Worm (Caenorhabditis elegans) whole organism, young adult: ENCODE results near the gene sri-34.

Source experiments
- B0261.1 ChIP-seq: sonication (generic microtip); optimal IDR thresholded peaks from 2 replicates; lab custom pipeline; 2016; ENCODE audit warnings: mild to moderate bottlenecking, missing genetic modification characterization, moderate library complexity, missing compliant biosample characterization
- C06A6.2 ChIP-seq: fragments of 200-800 bp; sonication (Bioruptor generic); conservative IDR thresholded peaks from 2 replicates; pipeline ENCODE4 v1.3.6; 2022; ENCODE audit warnings: missing genetic modification characterization, missing compliant biosample characterization
- F23B12.7 ChIP-seq: sonication (generic microtip); optimal IDR thresholded peaks from 2 replicates; lab custom pipeline; 2017; ENCODE audit warnings: missing genetic modification characterization, mild to moderate bottlenecking, missing compliant biosample characterization, antibody characterized with exemption, moderate library complexity; ENCODE audit not compliant: insufficient read depth
- F39B2.1 ChIP-seq: fragments of 200-800 bp; sonication (Bioruptor generic); IDR thresholded peaks from 2 replicates; pipeline ENCODE4 v1.3.6; 2022; ENCODE audit warnings: missing genetic modification reagents, missing genetic modification characterization, missing compliant biosample characterization
- T26A5.8 ChIP-seq: sonication (generic microtip); optimal IDR thresholded peaks from 2 replicates; lab custom pipeline; 2016; ENCODE audit warnings: missing genetic modification characterization, missing compliant biosample characterization
- Y67H2A.10 ChIP-seq: fragments of 200-800 bp; sonication (Bioruptor generic); conservative IDR thresholded peaks from 2 replicates; pipeline ENCODE4 v1.3.6; 2022; ENCODE audit warnings: missing genetic modification reagents, missing genetic modification characterization, missing compliant biosample characterization
- Y79H2A.3 ChIP-seq: fragments of 200-800 bp; sonication (Bioruptor generic); conservative IDR thresholded peaks from 2 replicates; pipeline ENCODE4 v1.3.6; 2022; ENCODE audit warnings: missing genetic modification reagents, missing genetic modification characterization, missing compliant biosample characterization
- ZK185.1 ChIP-seq: sonication (generic microtip); optimal IDR thresholded peaks from 2 replicates; lab custom pipeline; 2016; ENCODE audit warnings: mild to moderate bottlenecking, missing genetic modification characterization, missing compliant biosample characterization; ENCODE audit not compliant: poor library complexity, severe bottlenecking
- aptf-3 ChIP-seq: fragments of 200-800 bp; sonication (Bioruptor generic); IDR thresholded peaks from 2 replicates; pipeline ENCODE4 v1.3.6; 2022; ENCODE audit warnings: missing genetic modification characterization, missing compliant biosample characterization
- athp-1 ChIP-seq: sonication (generic microtip); optimal IDR thresholded peaks from 2 replicates; lab custom pipeline; 2017; ENCODE audit warnings: mild to moderate bottlenecking, missing genetic modification characterization, missing compliant biosample characterization
- ccch-3 ChIP-seq: fragments of 200-800 bp; sonication (Bioruptor generic); optimal IDR thresholded peaks from 2 replicates; lab custom pipeline; 2018; ENCODE audit warnings: mild to moderate bottlenecking, missing genetic modification characterization, missing compliant biosample characterization
- cebp-1 ChIP-seq, 2 experiments: fragments of 200-800 bp in 1 of 2; sonication (Bioruptor generic) in 1 of 2; sonication (generic microtip) in 1 of 2; IDR thresholded peaks in 1 of 2; optimal IDR thresholded peaks in 1 of 2; 2 replicates each; pipeline versions ENCODE4 v1.3.6 to Lab custom; 2017 to 2022; ENCODE audit warnings: missing compliant biosample characterization in 2 of 2, missing genetic modification characterization in 2 of 2, mild to moderate bottlenecking in 1 of 2, missing genetic modification reagents in 1 of 2, moderate library complexity in 1 of 2
- ceh-91 ChIP-seq: fragments of 200-800 bp; sonication (Bioruptor generic); IDR thresholded peaks from 2 replicates; pipeline ENCODE4 v1.3.6; 2022; ENCODE audit warnings: missing genetic modification reagents, missing genetic modification characterization, missing compliant biosample characterization
- chd-7 ChIP-seq: sonication (generic microtip); optimal IDR thresholded peaks from 2 replicates; lab custom pipeline; 2016; ENCODE audit warnings: mild to moderate bottlenecking, missing genetic modification characterization, moderate library complexity, missing compliant biosample characterization
- dox-1 ChIP-seq: fragments of 200-800 bp; sonication (Bioruptor generic); IDR thresholded peaks from 2 replicates; pipeline ENCODE4 v1.3.6; 2022; ENCODE audit warnings: missing genetic modification reagents, missing genetic modification characterization, missing compliant biosample characterization
- dpff-1 ChIP-seq: sonication (generic microtip); optimal IDR thresholded peaks from 2 replicates; lab custom pipeline; 2017; ENCODE audit warnings: mild to moderate bottlenecking, missing genetic modification characterization, missing compliant biosample characterization
- efl-1 ChIP-seq: fragments of 150-350 bp; optimal IDR thresholded peaks from 2 replicates; lab custom pipeline; 2014; ENCODE audit warnings: missing biosample characterization, missing genetic modification reagents, missing genetic modification characterization
- egl-18 ChIP-seq: fragments of 200-800 bp; sonication (Bioruptor generic); IDR thresholded peaks from 2 replicates; pipeline ENCODE4 v1.3.6; 2022; ENCODE audit warnings: missing genetic modification reagents, missing genetic modification characterization, missing compliant biosample characterization
- egrh-3 ChIP-seq: fragments of 200-800 bp; sonication (Bioruptor generic); IDR thresholded peaks from 2 replicates; pipeline ENCODE4 v1.3.6; 2022; ENCODE audit warnings: missing genetic modification reagents, missing genetic modification characterization, missing compliant biosample characterization
- fkh-3 ChIP-seq: sonication (generic microtip); optimal IDR thresholded peaks from 2 replicates; lab custom pipeline; 2016; ENCODE audit warnings: mild to moderate bottlenecking, missing genetic modification characterization, missing compliant biosample characterization
- hmg-1.2 ChIP-seq: fragments of 200-800 bp; sonication (Bioruptor generic); IDR thresholded peaks from 2 replicates; pipeline ENCODE4 v1.3.6; 2022; ENCODE audit warnings: missing genetic modification reagents, missing genetic modification characterization, missing compliant biosample characterization
- hmg-20 ChIP-seq: fragments of 200-800 bp; sonication (Bioruptor generic); IDR thresholded peaks from 2 replicates; pipeline ENCODE4 v1.3.6; 2022; ENCODE audit warnings: missing genetic modification reagents, missing genetic modification characterization, missing compliant biosample characterization
- hrde-1 ChIP-seq: sonication (generic microtip); optimal IDR thresholded peaks from 2 replicates; lab custom pipeline; 2016; ENCODE audit warnings: missing genetic modification characterization, mild to moderate bottlenecking, missing compliant biosample characterization, moderate library complexity, missing genotype, missing genetic modification reagents, borderline replicate concordance
- lin-35 ChIP-seq, 3 experiments: fragments of 150-350 bp in 2 of 3; sonication (generic microtip) in 1 of 3; optimal IDR thresholded peaks; 2 replicates each; lab custom pipeline; 2014 to 2018; ENCODE audit warnings: missing biosample characterization in 3 of 3, missing genetic modification characterization in 3 of 3, missing genetic modification reagents in 3 of 3
- madf-6 ChIP-seq: fragments of 200-800 bp; sonication (Bioruptor generic); IDR thresholded peaks from 2 replicates; pipeline ENCODE4 v1.3.6; 2022; ENCODE audit warnings: missing genetic modification reagents, missing genetic modification characterization, missing compliant biosample characterization
- mcd-1 ChIP-seq: fragments of 200-800 bp; sonication (Bioruptor generic); IDR thresholded peaks from 2 replicates; pipeline ENCODE4 v1.3.6; 2022; ENCODE audit warnings: missing genetic modification reagents, missing genetic modification characterization, missing compliant biosample characterization
- mel-28 ChIP-seq: sonication (generic microtip); optimal IDR thresholded peaks from 2 replicates; lab custom pipeline; 2016; ENCODE audit warnings: borderline replicate concordance, mild to moderate bottlenecking, missing genetic modification characterization, missing compliant biosample characterization
- nfya-1 ChIP-seq: sonication (generic microtip); optimal IDR thresholded peaks from 2 replicates; lab custom pipeline; 2017; ENCODE audit warnings: antibody characterized with exemption, missing compliant biosample characterization, missing genetic modification characterization, borderline replicate concordance; ENCODE audit not compliant: insufficient read depth
- nhr-179 ChIP-seq: sonication (generic microtip); optimal IDR thresholded peaks from 2 replicates; lab custom pipeline; 2016; ENCODE audit warnings: mild to moderate bottlenecking, missing genetic modification characterization, missing compliant biosample characterization
- nhr-90 ChIP-seq: sonication (generic microtip); optimal IDR thresholded peaks from 2 replicates; lab custom pipeline; 2016; ENCODE audit warnings: missing genotype, mild to moderate bottlenecking, missing genetic modification characterization, missing compliant biosample characterization
- rpc-1 ChIP-seq, 2 experiments: fragments of 150-350 bp in 1 of 2; sonication (generic microtip) in 1 of 2; optimal IDR thresholded peaks; 2 replicates each; lab custom pipeline; 2014 to 2018; ENCODE audit warnings: missing biosample characterization in 1 of 2, missing genetic modification characterization in 1 of 2, missing genetic modification reagents in 1 of 2, missing genotype in 1 of 2
- snpc-1.1 ChIP-seq: sonication (generic microtip); optimal IDR thresholded peaks from 2 replicates; lab custom pipeline; 2017; ENCODE audit warnings: missing genetic modification characterization, mild to moderate bottlenecking, missing compliant biosample characterization, antibody characterized with exemption, moderate library complexity, missing genotype, missing genetic modification reagents; ENCODE audit not compliant: insufficient read depth
- snpc-3.4 ChIP-seq: sonication (generic microtip); optimal IDR thresholded peaks from 2 replicates; lab custom pipeline; 2017; ENCODE audit warnings: missing genetic modification characterization, mild to moderate bottlenecking, missing compliant biosample characterization, antibody characterized with exemption, moderate library complexity, missing genotype, missing genetic modification reagents
- snpc-4 ChIP-seq, 5 experiments: fragments of 150-350 bp in 1 of 5; sonication (generic microtip) in 4 of 5; optimal IDR thresholded peaks; 2 replicates each; lab custom pipeline; 2014 to 2018; ENCODE audit warnings: missing genetic modification characterization in 5 of 5, missing biosample characterization in 3 of 5, antibody characterized with exemption in 2 of 5, mild to moderate bottlenecking in 2 of 5, missing compliant biosample characterization in 2 of 5, missing genotype in 2 of 5, moderate library complexity in 2 of 5, missing genetic modification reagents in 1 of 5
- unc-130 ChIP-seq: sonication (generic microtip); optimal IDR thresholded peaks from 2 replicates; lab custom pipeline; 2016; ENCODE audit warnings: missing genetic modification reagents, missing genetic modification characterization, missing compliant biosample characterization
- zfh-2 ChIP-seq: fragments of 200-800 bp; sonication (Bioruptor generic); conservative IDR thresholded peaks from 2 replicates; pipeline ENCODE4 v1.3.6; 2022; ENCODE audit warnings: missing genetic modification reagents, missing genetic modification characterization, missing compliant biosample characterization
- ztf-28 ChIP-seq: fragments of 200-800 bp; sonication (Bioruptor generic); IDR thresholded peaks from 2 replicates; pipeline ENCODE4 v1.3.6; 2022; ENCODE audit warnings: missing genetic modification reagents, missing genetic modification characterization, missing compliant biosample characterization

Gene sri-34

DNA sequence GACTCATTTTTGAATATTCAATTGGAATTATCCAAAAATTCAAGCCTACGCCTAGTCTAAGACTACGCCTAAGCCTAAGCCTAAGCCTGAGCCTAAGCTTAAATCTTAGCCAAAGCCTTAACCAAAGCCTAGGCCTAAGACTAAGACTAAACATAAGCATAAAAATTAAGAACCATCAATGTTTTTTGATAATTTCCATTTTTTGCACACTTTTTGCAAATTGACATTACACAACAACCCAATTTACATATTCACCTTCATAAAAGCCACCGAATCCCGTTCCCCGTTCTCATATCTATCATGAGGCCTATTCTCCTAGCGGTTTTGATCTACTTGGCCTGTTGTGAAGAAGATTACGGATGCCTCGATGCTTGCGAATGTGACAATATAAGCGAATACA lies 41.4 kb downstream of the sri-34 start, which contains the start of gene T10D4.7:
Gene T10D4.7 (plus strand): TSS at position 301 of the 400 bp plus-strand sequence.
- no peak for TF ChIP-seq aptf-3 (GFP tag; lab: Robert Waterston, UW)
- TF ChIP-seq hrde-1 (tag; lab: Kevin White, UChicago) = no peak
- TF ChIP-seq C06A6.2 (GFP tag; lab: Robert Waterston, UW) = no peak
- TF ChIP-seq dpff-1 (tag; lab: Kevin White, UChicago) = no peak
- TF ChIP-seq madf-6 (GFP tag; lab: Robert Waterston, UW) = no peak
- TF ChIP-seq B0261.1 = no peak
- no peak for TF ChIP-seq ceh-91 (GFP tag; lab: Robert Waterston, UW)
- TF ChIP-seq unc-130 (GFP tag; lab: Kevin White, UChicago) = no peak
- TF ChIP-seq lin-35 (GFP tag; optimal IDR thresholded peaks at IDR 0.05; lab: Kevin White, UChicago) = no peak
- no peak for TF ChIP-seq nhr-90 (tag; lab: Kevin White, UChicago)
- TF ChIP-seq fkh-3 = no peak
- no peak for TF ChIP-seq chd-7 (tag; lab: Kevin White, UChicago)
- TF ChIP-seq cebp-1 (GFP tag; IDR thresholded peaks at IDR 0.05; lab: Robert Waterston, UW) = no peak
- no peak for TF ChIP-seq cebp-1 (tag; optimal IDR thresholded peaks at IDR 0.05; lab: Kevin White, UChicago)
- no peak for TF ChIP-seq nfya-1
- no peak for TF ChIP-seq rpc-1 (optimal IDR thresholded peaks at IDR 0.05; lab: Kevin White, UChicago)
- TF ChIP-seq rpc-1 (tag; optimal IDR thresholded peaks at IDR 0.05; lab: Kevin White, UChicago) = no peak
- TF ChIP-seq ZK185.1 (tag; lab: Kevin White, UChicago) = no peak

DNA sequence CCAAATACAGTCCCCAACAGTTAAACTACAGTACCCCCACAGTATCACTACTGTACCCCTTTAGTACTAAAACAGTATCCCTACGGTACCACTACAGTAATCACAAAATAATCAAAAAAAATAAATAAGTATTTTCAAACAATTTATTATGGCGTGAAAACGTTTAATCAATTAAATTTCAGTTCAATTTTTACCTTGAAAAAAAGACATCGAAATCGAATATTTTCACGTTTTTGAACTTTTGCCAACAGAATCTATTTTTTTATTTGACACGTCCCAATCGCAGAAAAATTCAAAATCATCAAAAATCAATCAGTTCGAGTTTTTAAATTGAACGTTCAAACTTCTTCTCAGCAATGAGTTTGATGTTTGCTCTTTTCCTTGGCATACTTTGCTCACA lies 45.0 kb downstream of the sri-34 start, which contains the start of gene clec-123:
Gene clec-123 (plus strand): TSS at position 301 of the 400 bp plus-strand sequence.
- no peak for TF ChIP-seq snpc-3.4 (tag; lab: Kevin White, UChicago)
- TF ChIP-seq T26A5.8 (tag; lab: Kevin White, UChicago) = no peak
- TF ChIP-seq Y67H2A.10 = no peak
- TF ChIP-seq ccch-3 (GFP tag; lab: Kevin White, UChicago) = no peak
- no peak for TF ChIP-seq egl-18 (GFP tag; lab: Robert Waterston, UW)
- no peak for TF ChIP-seq mcd-1 (GFP tag; lab: Robert Waterston, UW)
- TF ChIP-seq Y79H2A.3 (GFP tag; lab: Robert Waterston, UW) = no peak
- TF ChIP-seq athp-1 (tag; lab: Kevin White, UChicago) = no peak
- TF ChIP-seq F23B12.7 (tag; lab: Kevin White, UChicago) = no peak
- no peak for TF ChIP-seq hmg-20 (GFP tag; lab: Robert Waterston, UW)
- no peak for TF ChIP-seq F39B2.1

DNA sequence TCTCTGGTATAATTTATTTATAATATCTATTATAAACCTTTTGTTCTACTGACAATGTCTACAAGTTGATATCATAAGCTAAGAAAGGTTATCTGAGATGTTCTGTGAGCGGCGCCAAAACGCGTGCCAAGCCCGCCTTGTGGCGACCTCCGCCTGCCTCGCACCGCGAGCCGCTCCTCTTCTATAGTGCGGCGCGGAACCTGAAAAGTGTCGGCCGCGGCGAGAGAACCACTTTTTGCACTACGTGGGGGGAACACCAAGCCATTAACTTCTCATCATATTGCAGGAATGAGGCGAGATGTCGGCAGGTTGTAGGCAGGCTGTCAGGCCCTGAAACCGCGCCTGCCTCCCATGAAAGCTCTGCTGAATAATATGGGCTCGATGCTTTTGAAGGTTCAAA lies 45.6 kb downstream of the sri-34 start:
- TF ChIP-seq dox-1 (GFP tag; lab: Robert Waterston, UW) = 0 out of 2 replicates have a peak, but pooled peaks have one; percentile 23
- peak; percentile 40; the same call in 1 of the 2 replicates for TF ChIP-seq mcd-1 (GFP tag; lab: Robert Waterston, UW)
- TF ChIP-seq efl-1 (GFP tag; lab: Kevin White, UChicago) = no peak
- TF ChIP-seq snpc-4 (GFP tag; optimal IDR thresholded peaks at IDR 0.05; lab: Kevin White, UChicago) = peak; percentile 81
- TF ChIP-seq snpc-4 (tag; optimal IDR thresholded peaks at IDR 0.05; lab: Kevin White, UChicago) = peak; percentile 35 to 94 (median 86)
- 0 out of 2 replicates have a peak, but pooled peaks have one; percentile 35 for TF ChIP-seq ztf-28 (GFP tag; lab: Robert Waterston, UW)
- no peak for TF ChIP-seq mel-28
- peak; percentile 60 for TF ChIP-seq hmg-1.2 (GFP tag; lab: Robert Waterston, UW)
- peak; percentile 32 for TF ChIP-seq snpc-3.4 (tag; lab: Kevin White, UChicago)
- TF ChIP-seq snpc-1.1 = peak; percentile 84
- peak; percentile 91 for TF ChIP-seq zfh-2 (GFP tag; lab: Robert Waterston, UW)
- peak; percentile 18 for TF ChIP-seq nhr-179 (tag; lab: Kevin White, UChicago)
- no peak for TF ChIP-seq madf-6 (GFP tag; lab: Robert Waterston, UW)
- peak; percentile 69; the same call in 1 of the 2 replicates for TF ChIP-seq egrh-3 (GFP tag; lab: Robert Waterston, UW)
- TF ChIP-seq, all 124 proteins: peak for 10
